Worm (Caenorhabditis elegans) whole organism, early embryonic: ENCODE results near the gene F28F8.9.

Source experiments
- B0310.2 ChIP-seq: sonication (generic microtip); optimal IDR thresholded peaks from 2 replicates; lab custom pipeline; 2016; ENCODE audit warnings: mild to moderate bottlenecking, missing genetic modification characterization, missing compliant biosample characterization
- ama-1 ChIP-seq: fragments of 150-350 bp; optimal IDR thresholded peaks from 2 replicates; lab custom pipeline; 2014
- ets-7 ChIP-seq: sonication (generic microtip); optimal IDR thresholded peaks from 2 replicates; lab custom pipeline; 2016; ENCODE audit warnings: missing genotype, missing genetic modification characterization, missing compliant biosample characterization
- hmbx-1 ChIP-seq: sonication (generic microtip); optimal IDR thresholded peaks from 2 replicates; lab custom pipeline; 2016; ENCODE audit warnings: mild to moderate bottlenecking, missing genetic modification characterization, missing compliant biosample characterization
- hmg-4 ChIP-seq: fragments of 200-800 bp; sonication (Bioruptor generic); optimal IDR thresholded peaks from 2 replicates; lab custom pipeline; 2018; ENCODE audit warnings: mild to moderate bottlenecking, missing genetic modification characterization, missing compliant biosample characterization
- pes-1 ChIP-seq: fragments of 200-800 bp; sonication (Bioruptor generic); IDR thresholded peaks from 2 replicates; pipeline ENCODE4 v1.3.6; 2022; ENCODE audit warnings: missing genetic modification reagents, missing genetic modification characterization, missing compliant biosample characterization
- scrt-1 ChIP-seq: fragments of 200-800 bp; sonication (Bioruptor generic); IDR thresholded peaks from 2 replicates; pipeline ENCODE4 v1.3.6; 2022; ENCODE audit warnings: missing genetic modification characterization, missing compliant biosample characterization
- sea-1 ChIP-seq: fragments of 200-800 bp; sonication (Bioruptor generic); conservative IDR thresholded peaks from 2 replicates; pipeline ENCODE4 v1.3.6; 2022; ENCODE audit warnings: missing genetic modification characterization, missing compliant biosample characterization
- tra-4 ChIP-seq: sonication (generic microtip); optimal IDR thresholded peaks from 2 replicates; lab custom pipeline; 2017; ENCODE audit warnings: missing genetic modification characterization, missing compliant biosample characterization

- no peak for TF ChIP-seq pes-1 (GFP tag; lab: Robert Waterston, UW)
- no peak for TF ChIP-seq hmg-4 (GFP tag; lab: Kevin White, UChicago)
- no peak for TF ChIP-seq ama-1
- no peak for TF ChIP-seq hmbx-1 (tag; lab: Kevin White, UChicago)
- TF ChIP-seq ets-7 (tag; lab: Kevin White, UChicago) = no peak
- no peak for TF ChIP-seq tra-4 (tag; lab: Kevin White, UChicago)
- no peak for TF ChIP-seq sea-1
- TF ChIP-seq B0310.2 = no peak
- TF ChIP-seq scrt-1 (GFP tag; lab: Robert Waterston, UW) = no peak
Measured at ce11 chrV:15605045-15605444, 26.6 kb upstream of the F28F8.9 start, which contains the start of gene fbxa-154.
